Fruit fly (Drosophila melanogaster) Kc167 (cell line): Measurements from ENCODE around the gene TyrRS.

Experiments used
- Myc ChIP-seq: fragments of >200 bp; optimal IDR thresholded peaks from 2 replicates; lab custom pipeline; 2017; ENCODE audit warnings: missing external identifiers
- h ChIP-seq: fragments of >200 bp; optimal IDR thresholded peaks from 3 replicates; lab custom pipeline; 2018; ENCODE audit warnings: missing external identifiers
- psq ChIP-seq: fragments of >200 bp; optimal IDR thresholded peaks from 2 replicates; lab custom pipeline; 2017; ENCODE audit warnings: missing external identifiers
- ttk ChIP-seq: sonication (Bioruptor generic); optimal IDR thresholded peaks from 2 replicates; lab custom pipeline; 2017; ENCODE audit warnings: missing external identifiers

DNA sequence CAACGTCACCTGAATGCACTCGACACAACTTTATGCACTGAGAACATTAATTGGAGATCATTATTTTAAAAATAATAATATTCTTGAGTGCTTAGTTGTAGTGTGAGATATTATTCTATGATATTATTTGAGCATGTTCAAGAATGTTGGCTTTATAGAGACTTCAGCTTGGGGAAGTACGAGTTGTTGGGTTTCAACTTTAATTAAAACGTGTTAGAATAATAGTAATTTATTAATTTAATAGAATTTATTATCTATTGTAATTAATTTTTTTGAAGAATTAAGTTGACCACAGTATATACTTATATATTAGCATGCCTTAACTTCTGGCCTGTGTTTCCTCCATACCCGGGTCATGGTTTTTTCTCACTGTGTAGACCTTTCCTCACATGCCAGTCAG, 44.7 kb upstream of the TyrRS start:
- TF ChIP-seq psq (lab: Kevin White, UChicago) = no peak
- TF ChIP-seq ttk (lab: Kevin White, UChicago) = no peak
- no peak for TF ChIP-seq h (lab: Kevin White, UChicago)
- TF ChIP-seq Myc (lab: Kevin White, UChicago) = no peak
